Worm (Caenorhabditis elegans) whole organism, late embryonic: Measurements from ENCODE around the gene C06E2.5.

Source experiments
- ama-1 ChIP-seq: fragments of 150-350 bp; optimal IDR thresholded peaks from 2 replicates; lab custom pipeline; 2014
- ceh-9 ChIP-seq: sonication (generic microtip); optimal IDR thresholded peaks from 2 replicates; lab custom pipeline; 2016; ENCODE audit warnings: mild to moderate bottlenecking, missing genetic modification characterization, inconsistent platforms, missing compliant biosample characterization
- dve-1 ChIP-seq: sonication (generic microtip); optimal IDR thresholded peaks from 2 replicates; lab custom pipeline; 2017; ENCODE audit warnings: antibody characterized with exemption, mild to moderate bottlenecking, missing genetic modification characterization, missing compliant biosample characterization
- ets-4 ChIP-seq: sonication (generic microtip); optimal IDR thresholded peaks from 2 replicates; lab custom pipeline; 2016; ENCODE audit warnings: missing genetic modification characterization, missing compliant biosample characterization
- hlh-15 ChIP-seq: sonication (generic microtip); optimal IDR thresholded peaks from 2 replicates; lab custom pipeline; 2016; ENCODE audit warnings: missing genetic modification characterization, missing compliant biosample characterization
- pha-4 ChIP-seq: fragments of 150-350 bp; optimal IDR thresholded peaks from 2 replicates; lab custom pipeline; 2018; ENCODE audit warnings: missing biosample characterization, missing genetic modification reagents, missing genetic modification characterization
- sox-2 ChIP-seq: fragments of 200-800 bp; sonication (Bioruptor generic); IDR thresholded peaks from 2 replicates; pipeline ENCODE4 v1.3.6; 2022; ENCODE audit warnings: missing genetic modification reagents, missing genetic modification characterization, missing compliant biosample characterization
- unc-86 ChIP-seq: sonication (generic microtip); optimal IDR thresholded peaks from 2 replicates; lab custom pipeline; 2016; ENCODE audit warnings: missing genetic modification characterization, missing compliant biosample characterization

- TF ChIP-seq ets-4 (tag; lab: Kevin White, UChicago) (no peak), hlh-15 (no peak), sox-2 (GFP tag; lab: Robert Waterston, UW) (no peak), ceh-9 (no peak), ama-1 (lab: Kevin White, UChicago) (no peak), unc-86 (tag; lab: Kevin White, UChicago) (no peak), dve-1 (tag; lab: Kevin White, UChicago) (no peak), pha-4 (no peak)
Measured at ce11 chrX:8838176-8838575, 19.6 kb downstream of the C06E2.5 start.
